Worm (Caenorhabditis elegans): ENCODE measurements around the gene W09D10.4.

W09D10.4 gene

ce11 chrIII:10746406-10746807 lies 30.4 kb upstream of the W09D10.4 start:
- TF ChIP-seq lin-13 (tag; optimal IDR thresholded peaks at IDR 0.05) (no peak), cnd-1 (tag; optimal IDR thresholded peaks at IDR 0.05) (no peak), nhr-237 (tag; optimal IDR thresholded peaks at IDR 0.05) (no peak), unc-62 (GFP tag; optimal IDR thresholded peaks at IDR 0.05) (no peak), mep-1 (tag; optimal IDR thresholded peaks at IDR 0.05) (no peak), snpc-4 (tag; optimal IDR thresholded peaks at IDR 0.05) (no peak), ces-1 (GFP tag; optimal IDR thresholded peaks at IDR 0.05) (no peak), zip-8 (tag; optimal IDR thresholded peaks at IDR 0.05) (no peak), ceh-39 (tag; optimal IDR thresholded peaks at IDR 0.05) (no peak), lsy-2 (tag; optimal IDR thresholded peaks at IDR 0.05) (no peak), bed-3 (GFP tag; optimal IDR thresholded peaks at IDR 0.05) (no peak), flh-1 (GFP tag; optimal IDR thresholded peaks at IDR 0.05) (no peak), elt-3 (tag; optimal IDR thresholded peaks at IDR 0.05) (no peak), ztf-11 (tag; optimal IDR thresholded peaks at IDR 0.05) (no peak), blmp-1 (tag; optimal IDR thresholded peaks at IDR 0.05) (no peak), lin-32 (GFP tag; optimal IDR thresholded peaks at IDR 0.05) (no peak), ham-2 (GFP tag; optimal IDR thresholded peaks at IDR 0.05) (no peak), nhr-28 (tag; optimal IDR thresholded peaks at IDR 0.05) (no peak), mls-2 (tag; optimal IDR thresholded peaks at IDR 0.05) (no peak), mab-5 (tag; optimal IDR thresholded peaks at IDR 0.05) (no peak)

- TF ChIP-seq nhr-237 (tag; optimal IDR thresholded peaks at IDR 0.05) = peak; percentile 76
- TF ChIP-seq unc-120 (tag; optimal IDR thresholded peaks at IDR 0.05; ENCODE audit: poor library complexity, severe bottlenecking) = no peak
- no peak for TF ChIP-seq zip-8 (tag; optimal IDR thresholded peaks at IDR 0.05)
- TF ChIP-seq nhr-12 (tag; optimal IDR thresholded peaks at IDR 0.05) = no peak
- no peak for TF ChIP-seq nhr-76 (tag; optimal IDR thresholded peaks at IDR 0.05)
- no peak for TF ChIP-seq flh-1 (GFP tag; optimal IDR thresholded peaks at IDR 0.05)
- TF ChIP-seq mls-2 (tag; optimal IDR thresholded peaks at IDR 0.05) = no peak
- TF ChIP-seq ceh-39 (tag; optimal IDR thresholded peaks at IDR 0.05) = peak; percentile 60
- no peak for TF ChIP-seq nhr-28 (tag; optimal IDR thresholded peaks at IDR 0.05)
- TF ChIP-seq ceh-83 (GFP tag; optimal IDR thresholded peaks at IDR 0.05) = peak; percentile 30
- peak; percentile 17 for TF ChIP-seq ces-1 (GFP tag; optimal IDR thresholded peaks at IDR 0.05)
- TF ChIP-seq mep-1 (tag; optimal IDR thresholded peaks at IDR 0.05) = peak; percentile 93
- peak; percentile 28 for TF ChIP-seq drap-1 (GFP tag; optimal IDR thresholded peaks at IDR 0.05)
- no peak for TF ChIP-seq elt-3 (tag; optimal IDR thresholded peaks at IDR 0.05)
- no peak for TF ChIP-seq ceh-43 (GFP tag; optimal IDR thresholded peaks at IDR 0.05)
- TF ChIP-seq mab-5 (tag; optimal IDR thresholded peaks at IDR 0.05) = no peak
- TF ChIP-seq hlh-1 (tag; optimal IDR thresholded peaks at IDR 0.05) = peak; percentile 17
- no peak for TF ChIP-seq lin-32 (GFP tag; optimal IDR thresholded peaks at IDR 0.05)
- TF ChIP-seq lsy-2 (tag; optimal IDR thresholded peaks at IDR 0.05) = peak; percentile 70
- no peak for TF ChIP-seq nhr-2 (tag; optimal IDR thresholded peaks at IDR 0.05)
- TF ChIP-seq bed-3 (GFP tag; optimal IDR thresholded peaks at IDR 0.05) = no peak
- TF ChIP-seq cnd-1 (tag; optimal IDR thresholded peaks at IDR 0.05) = no peak
- TF ChIP-seq M03D4.4 (tag; optimal IDR thresholded peaks at IDR 0.05) = no peak
- no peak for TF ChIP-seq sem-2 (GFP tag; optimal IDR thresholded peaks at IDR 0.05)
- no peak for TF ChIP-seq elt-1 (tag; optimal IDR thresholded peaks at IDR 0.05; ENCODE audit: borderline replicate concordance, insufficient read depth)
- TF ChIP-seq snpc-4 (tag; optimal IDR thresholded peaks at IDR 0.05) = no peak
- no peak for TF ChIP-seq unc-62 (GFP tag; optimal IDR thresholded peaks at IDR 0.05)
- TF ChIP-seq unc-39 (tag; optimal IDR thresholded peaks at IDR 0.05) = no peak
- no peak for TF ChIP-seq ham-2 (GFP tag; optimal IDR thresholded peaks at IDR 0.05)
- peak; percentile 18 for TF ChIP-seq pha-4 (tag; optimal IDR thresholded peaks at IDR 0.05)
- peak; percentile 55 for TF ChIP-seq lin-13 (tag; optimal IDR thresholded peaks at IDR 0.05)
- TF ChIP-seq tbx-8 (GFP tag; optimal IDR thresholded peaks at IDR 0.05) = no peak
- no peak for TF ChIP-seq sptf-1 (tag; optimal IDR thresholded peaks at IDR 0.05)
- no peak for TF ChIP-seq blmp-1 (tag; optimal IDR thresholded peaks at IDR 0.05)
- TF ChIP-seq ztf-11 (tag; optimal IDR thresholded peaks at IDR 0.05) = no peak
Measured at ce11 chrIII:10742382-10742860, 26.4 kb upstream of the W09D10.4 start, which contains the start of the genes tbb-1 and rib-2. TSS of gene tbb-1 (minus strand) at chrIII:10742432. TSS of gene rib-2 (plus strand) at chrIII:10742810.

- no peak for TF ChIP-seq ham-2 (GFP tag; optimal IDR thresholded peaks at IDR 0.05)
Measured at ce11 chrIII:10740518-10740917, 24.5 kb upstream of the W09D10.4 start, which contains the start of gene K01G5.8. TSS of gene K01G5.8 (minus strand) at chrIII:10740772.
